Worm (Caenorhabditis elegans): ENCODE measurements around the gene rpb-6.

The rpb-6 gene

DNA sequence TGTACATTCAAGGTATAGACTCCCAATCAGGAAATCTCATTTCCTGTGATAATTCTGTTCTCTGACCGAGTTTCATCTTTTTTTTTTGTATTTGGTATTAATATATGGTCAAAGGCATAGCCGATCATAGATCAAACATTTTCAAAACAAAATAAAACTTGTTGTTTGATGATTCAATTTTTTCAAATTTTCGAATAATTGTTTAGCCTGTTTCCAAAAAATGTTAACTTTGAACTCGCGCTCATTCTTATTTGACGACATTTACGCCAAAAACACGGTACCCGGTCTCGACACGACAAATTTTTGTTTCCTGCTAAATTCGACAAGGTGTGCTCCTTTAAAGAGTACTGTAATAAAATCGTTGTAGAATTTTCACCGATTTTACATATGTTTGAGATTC, 29.6 kb downstream of the rpb-6 start:
- TF ChIP-seq W03F9.2 (tag; optimal IDR thresholded peaks at IDR 0.05) = no peak
- TF ChIP-seq him-1 (tag; optimal IDR thresholded peaks at IDR 0.05) = no peak
- TF ChIP-seq dao-5 (tag; optimal IDR thresholded peaks at IDR 0.05) = no peak

ce11 chrII:10612743-10613142, 33.6 kb downstream of the rpb-6 start, which contains the start of gene C14A4.12:
Gene C14A4.12, plus strand, starts transcription at chrII:10613043.
- TF ChIP-seq dao-5 (tag; optimal IDR thresholded peaks at IDR 0.05) (no peak), him-1 (tag; optimal IDR thresholded peaks at IDR 0.05) (no peak), W03F9.2 (tag; optimal IDR thresholded peaks at IDR 0.05) (no peak)

DNA sequence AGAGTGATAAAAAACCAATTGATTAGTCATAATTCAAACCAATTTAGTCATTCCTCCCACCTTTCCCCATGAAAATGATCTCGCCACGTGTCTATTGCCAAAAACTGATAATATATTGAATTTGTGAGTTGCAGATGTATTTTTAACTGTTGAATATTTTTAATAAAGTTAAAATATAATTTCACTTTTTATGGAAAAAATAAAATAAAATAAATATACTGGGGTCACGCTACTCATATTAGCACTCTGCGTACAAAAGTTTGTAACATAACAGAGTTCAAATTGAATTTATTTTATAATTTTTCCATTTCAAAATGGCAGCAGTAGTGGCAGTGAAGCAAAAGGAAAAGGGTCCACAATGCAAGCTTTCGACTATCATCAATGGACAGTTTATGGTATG, 39.0 kb downstream of the rpb-6 start, which contains the start of gene C14A4.13:
Gene C14A4.13 (plus strand): TSS at position 301 of the 400 bp plus-strand sequence.
- TF ChIP-seq him-1 (tag; optimal IDR thresholded peaks at IDR 0.05) = no peak
- TF ChIP-seq dao-5 (tag; optimal IDR thresholded peaks at IDR 0.05) = no peak
- TF ChIP-seq W03F9.2 (tag; optimal IDR thresholded peaks at IDR 0.05) = no peak

DNA sequence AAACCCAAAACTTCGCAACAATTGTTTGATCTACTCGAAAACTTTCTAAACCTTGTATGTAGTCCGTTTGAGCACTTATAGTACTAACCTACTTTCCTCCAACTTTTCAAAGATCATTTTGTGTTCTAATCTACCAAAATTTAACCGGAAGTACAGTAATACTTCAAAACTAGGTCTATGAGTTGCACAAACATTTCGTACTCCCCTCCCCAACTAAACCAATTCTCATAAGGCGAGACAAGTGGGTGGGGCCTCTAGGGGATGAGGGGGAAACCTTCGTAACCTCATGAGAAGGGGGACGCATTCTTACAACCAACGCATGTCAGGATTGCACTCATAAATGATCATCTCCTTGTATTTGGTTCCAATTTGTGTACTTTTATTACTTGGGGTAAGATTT, 42.8 kb downstream of the rpb-6 start, which contains the start of gene cutl-9:
Gene cutl-9 (plus strand): TSS at position 301 of the 400 bp plus-strand sequence.
- TF ChIP-seq dao-5 (tag; optimal IDR thresholded peaks at IDR 0.05) (no peak), him-1 (tag; optimal IDR thresholded peaks at IDR 0.05) (no peak), W03F9.2 (tag; optimal IDR thresholded peaks at IDR 0.05) (no peak)

- TF ChIP-seq W03F9.2 (tag; optimal IDR thresholded peaks at IDR 0.05) (no peak), him-1 (tag; optimal IDR thresholded peaks at IDR 0.05) (no peak), dao-5 (tag; optimal IDR thresholded peaks at IDR 0.05) (no peak)
Measured at ce11 chrII:10627086-10627485, 47.9 kb downstream of the rpb-6 start.

ce11 chrII:10627963-10628362, 48.8 kb downstream of the rpb-6 start, which contains the start of gene M28.8:
Gene M28.8, plus strand, starts transcription at chrII:10628263.
- TF ChIP-seq him-1 (tag; optimal IDR thresholded peaks at IDR 0.05) (no peak), W03F9.2 (tag; optimal IDR thresholded peaks at IDR 0.05) (no peak)

Data from whole organism, L4/young adult.